Worm (Caenorhabditis elegans) whole organism, L2 larva: ENCODE data around the gene clec-233.

Source experiments
- C34F6.9 ChIP-seq: fragments of 150-350 bp; optimal IDR thresholded peaks from 2 replicates; lab custom pipeline; 2014; ENCODE audit warnings: missing biosample characterization, missing genetic modification characterization
- F13H6.1 ChIP-seq: sonication (generic microtip); optimal IDR thresholded peaks from 2 replicates; lab custom pipeline; 2016; ENCODE audit warnings: missing genetic modification characterization, missing compliant biosample characterization
- R02D3.7 ChIP-seq: fragments of 150-350 bp; optimal IDR thresholded peaks from 2 replicates; lab custom pipeline; 2014; ENCODE audit warnings: missing biosample characterization, missing genetic modification characterization
- Y55F3AM.14 ChIP-seq: fragments of 200-800 bp; sonication (Bioruptor generic); optimal IDR thresholded peaks from 2 replicates; lab custom pipeline; 2018; ENCODE audit warnings: mild to moderate bottlenecking, missing genetic modification characterization, missing compliant biosample characterization
- ZK546.5 ChIP-seq: sonication (generic microtip); optimal IDR thresholded peaks from 2 replicates; lab custom pipeline; 2017; ENCODE audit warnings: missing biosample characterization, missing genetic modification characterization
- alr-1 ChIP-seq: fragments of 150-350 bp; optimal IDR thresholded peaks from 2 replicates; lab custom pipeline; 2014; ENCODE audit warnings: missing biosample characterization, missing genetic modification characterization
- ama-1 ChIP-seq: fragments of 150-350 bp; optimal IDR thresholded peaks from 2 replicates; lab custom pipeline; 2018; ENCODE audit warnings: inconsistent platforms
- blmp-1 ChIP-seq: sonication (generic microtip); optimal IDR thresholded peaks from 2 replicates; lab custom pipeline; 2017; ENCODE audit warnings: missing genetic modification characterization, mild to moderate bottlenecking, missing compliant biosample characterization, antibody characterized with exemption, moderate library complexity; ENCODE audit not compliant: insufficient read depth
- ceh-16 ChIP-seq: fragments of 150-350 bp; optimal IDR thresholded peaks from 2 replicates; lab custom pipeline; 2014; ENCODE audit warnings: missing biosample characterization, missing genetic modification characterization
- dmd-4 ChIP-seq: sonication (generic microtip); optimal IDR thresholded peaks from 2 replicates; lab custom pipeline; 2017; ENCODE audit warnings: missing biosample characterization, missing genetic modification characterization
- egl-27 ChIP-seq: sonication (generic microtip); optimal IDR thresholded peaks from 3 replicates; lab custom pipeline; 2017; ENCODE audit warnings: missing biosample characterization, missing genetic modification reagents, missing genetic modification characterization
- fos-1 ChIP-seq: fragments of 150-350 bp; optimal IDR thresholded peaks from 2 replicates; lab custom pipeline; 2014; ENCODE audit warnings: missing biosample characterization, missing genetic modification characterization
- gmeb-1 ChIP-seq: fragments of 150-350 bp; optimal IDR thresholded peaks from 2 replicates; lab custom pipeline; 2014; ENCODE audit warnings: missing biosample characterization, missing genetic modification characterization
- lin-11 ChIP-seq: fragments of 150-350 bp; sonication (generic microtip); optimal IDR thresholded peaks from 2 replicates; lab custom pipeline; 2014; ENCODE audit warnings: missing biosample characterization, missing genetic modification characterization, inconsistent platforms, mixed read lengths
- lin-13 ChIP-seq: fragments of 150-350 bp; optimal IDR thresholded peaks from 2 replicates; lab custom pipeline; 2014; ENCODE audit warnings: missing biosample characterization, missing genetic modification reagents, missing genetic modification characterization
- lin-39 ChIP-seq: fragments of 150-350 bp; optimal IDR thresholded peaks from 2 replicates; lab custom pipeline; 2014; ENCODE audit warnings: missing biosample characterization, missing genetic modification reagents, missing genetic modification characterization
- mab-5 ChIP-seq: fragments of 150-350 bp; optimal IDR thresholded peaks from 2 replicates; lab custom pipeline; 2014; ENCODE audit warnings: missing biosample characterization, missing genetic modification characterization
- mdl-1 ChIP-seq, 2 experiments: fragments of 150-350 bp in 1 of 2; sonication (generic microtip) in 1 of 2; optimal IDR thresholded peaks; 2 replicates each; lab custom pipeline; 2017; ENCODE audit warnings: missing biosample characterization in 2 of 2, missing genetic modification characterization in 2 of 2
- nhr-10 ChIP-seq: sonication (generic microtip); optimal IDR thresholded peaks from 2 replicates; lab custom pipeline; 2017; ENCODE audit warnings: missing biosample characterization, missing genetic modification characterization
- nhr-11 ChIP-seq: fragments of 150-350 bp; optimal IDR thresholded peaks from 2 replicates; lab custom pipeline; 2014; ENCODE audit warnings: missing biosample characterization, missing genetic modification characterization
- nhr-12 ChIP-seq: fragments of 150-350 bp; optimal IDR thresholded peaks from 2 replicates; lab custom pipeline; 2014; ENCODE audit warnings: missing biosample characterization, missing genetic modification characterization
- nhr-129 ChIP-seq: fragments of 150-350 bp; optimal IDR thresholded peaks from 2 replicates; lab custom pipeline; 2014; ENCODE audit warnings: missing biosample characterization, missing genetic modification characterization
- nhr-21 ChIP-seq: fragments of 150-350 bp; optimal IDR thresholded peaks from 2 replicates; lab custom pipeline; 2014; ENCODE audit warnings: missing biosample characterization, missing genetic modification characterization
- nhr-23 ChIP-seq: fragments of 150-350 bp; optimal IDR thresholded peaks from 2 replicates; lab custom pipeline; 2014; ENCODE audit warnings: missing biosample characterization, missing genetic modification reagents, missing genetic modification characterization
- nhr-237 ChIP-seq: fragments of 150-350 bp; optimal IDR thresholded peaks from 2 replicates; lab custom pipeline; 2014; ENCODE audit warnings: missing biosample characterization, missing genetic modification characterization
- nhr-25 ChIP-seq: fragments of 150-350 bp; sonication (generic microtip); optimal IDR thresholded peaks from 3 replicates; lab custom pipeline; 2014; ENCODE audit warnings: missing biosample characterization, missing genetic modification characterization
- peb-1 ChIP-seq: fragments of 150-350 bp; optimal IDR thresholded peaks from 2 replicates; lab custom pipeline; 2014; ENCODE audit warnings: missing biosample characterization, missing genetic modification characterization
- sem-4 ChIP-seq: fragments of 150-350 bp; optimal IDR thresholded peaks from 2 replicates; lab custom pipeline; 2014; ENCODE audit warnings: missing biosample characterization, missing genetic modification reagents, missing genetic modification characterization
- skn-1 ChIP-seq: sonication (generic microtip); optimal IDR thresholded peaks from 2 replicates; lab custom pipeline; 2017; ENCODE audit warnings: missing biosample characterization, missing genetic modification characterization
- sma-9 ChIP-seq, 2 experiments: fragments of 150-350 bp in 1 of 2; sonication (generic microtip) in 1 of 2; optimal IDR thresholded peaks; 2 replicates each; lab custom pipeline; 2014 to 2016; ENCODE audit warnings: missing genetic modification characterization in 2 of 2, mild to moderate bottlenecking in 1 of 2, missing biosample characterization in 1 of 2, missing compliant biosample characterization in 1 of 2, missing genetic modification reagents in 1 of 2, moderate library complexity in 1 of 2
- snpc-4 ChIP-seq: fragments of 150-350 bp; optimal IDR thresholded peaks from 2 replicates; lab custom pipeline; 2014; ENCODE audit warnings: missing biosample characterization, missing genetic modification characterization
- unc-39 ChIP-seq: fragments of 150-350 bp; optimal IDR thresholded peaks from 2 replicates; lab custom pipeline; 2014; ENCODE audit warnings: missing biosample characterization, missing genetic modification characterization
- unc-55 ChIP-seq: fragments of 150-350 bp; sonication (generic microtip); optimal IDR thresholded peaks from 3 replicates; lab custom pipeline; 2014; ENCODE audit warnings: missing biosample characterization, missing genetic modification reagents, missing genetic modification characterization
- unc-62 ChIP-seq: fragments of 150-350 bp; optimal IDR thresholded peaks from 2 replicates; lab custom pipeline; 2014; ENCODE audit warnings: missing biosample characterization, missing genetic modification reagents, missing genetic modification characterization
- zag-1 ChIP-seq: fragments of 150-350 bp; optimal IDR thresholded peaks from 2 replicates; lab custom pipeline; 2014; ENCODE audit warnings: missing biosample characterization, missing genetic modification characterization
- ztf-1 ChIP-seq: fragments of 200-800 bp; sonication (Bioruptor generic); conservative IDR thresholded peaks from 2 replicates; pipeline ENCODE4 v1.3.6; 2022; ENCODE audit warnings: missing genetic modification characterization, missing compliant biosample characterization
- ztf-11 ChIP-seq: sonication (generic microtip); optimal IDR thresholded peaks from 2 replicates; lab custom pipeline; 2017; ENCODE audit warnings: missing biosample characterization, missing genetic modification characterization
- ztf-4 ChIP-seq: fragments of 150-350 bp; optimal IDR thresholded peaks from 2 replicates; lab custom pipeline; 2014; ENCODE audit warnings: missing biosample characterization, missing genetic modification characterization

clec-233 gene

DNA sequence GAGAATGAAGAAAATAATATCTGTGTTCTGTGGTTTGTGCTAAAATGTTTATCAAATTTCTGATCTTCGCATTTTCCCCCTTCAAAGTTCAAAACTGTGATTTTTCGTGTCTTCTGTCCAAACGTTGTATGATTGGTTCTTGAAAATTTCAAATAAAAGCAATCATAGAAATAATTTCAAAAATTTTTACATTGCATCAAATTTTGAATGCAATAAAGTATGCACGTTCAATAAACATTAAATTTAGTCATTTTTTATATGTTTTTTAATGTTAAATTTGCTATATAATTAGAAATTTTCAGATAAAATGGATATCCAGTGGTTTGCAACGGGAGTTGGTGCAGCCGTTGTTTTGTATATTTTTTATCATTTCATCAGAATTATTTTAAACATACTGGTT, 9.7 kb upstream of the clec-233 start, which contains the start of gene stdh-2:
Gene stdh-2 (plus strand): TSS at position 301 of the 400 bp plus-strand sequence.
- TF ChIP-seq zag-1 (no peak), lin-13 (no peak), ztf-1 (GFP tag; lab: Robert Waterston, UW) (no peak), nhr-12 (tag; lab: Kevin White, UChicago) (no peak)
- TF ChIP-seq, all 48 proteins: peak for 0

DNA sequence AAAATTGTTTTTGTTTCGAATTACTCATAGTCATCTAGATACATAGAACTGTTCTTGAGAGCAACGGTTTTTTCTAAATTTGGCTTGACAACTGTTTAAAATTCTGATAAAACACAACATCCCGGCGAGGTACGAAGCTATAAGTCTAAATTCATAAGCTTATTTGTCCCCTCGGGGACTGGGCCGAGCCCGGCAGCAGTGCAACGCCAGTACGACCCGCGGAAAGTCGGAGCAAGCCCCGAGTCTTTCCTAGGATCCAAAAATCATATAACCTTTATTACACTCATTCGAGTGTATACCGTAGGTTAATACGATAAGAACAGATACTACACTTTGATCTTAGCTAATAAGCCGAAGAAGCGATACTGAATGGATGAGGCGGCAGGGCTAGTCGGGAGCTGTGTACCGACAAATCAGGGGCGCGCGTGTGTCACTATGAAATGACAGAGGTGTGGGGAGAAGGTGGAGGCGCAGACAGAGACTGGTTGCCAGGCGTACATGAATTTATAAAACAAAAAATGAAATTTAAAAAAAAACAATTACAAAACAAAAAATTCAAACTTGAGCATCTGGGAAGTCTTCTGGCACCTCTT, 8.1 kb upstream of the clec-233 start:
- TF ChIP-seq snpc-4 (tag; lab: Kevin White, UChicago) (peak; percentile 21), sma-9 (GFP tag; optimal IDR thresholded peaks at IDR 0.05; lab: Kevin White, UChicago) (peak; percentile 1), sma-9 (tag; optimal IDR thresholded peaks at IDR 0.05; lab: Kevin White, UChicago) (no peak), gmeb-1 (tag; lab: Kevin White, UChicago) (no peak)

DNA sequence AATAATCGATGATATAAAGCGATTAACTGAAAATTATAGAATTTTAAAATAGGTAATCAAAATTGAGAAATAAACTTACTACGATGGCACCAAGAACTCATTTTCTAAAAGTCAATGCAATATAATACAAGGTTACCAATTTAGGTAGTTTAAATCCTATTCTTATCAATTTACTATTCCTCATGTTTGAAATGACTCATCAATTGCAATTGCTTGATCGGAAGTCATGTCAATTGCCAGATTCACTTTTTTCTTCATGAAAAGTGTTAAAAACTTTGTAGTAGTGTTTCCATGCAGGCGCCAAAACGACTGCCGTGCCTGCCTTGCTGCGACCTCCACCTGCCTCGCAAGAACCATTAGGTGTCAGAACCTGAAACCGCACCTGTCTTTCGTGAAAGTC, 7.1 kb upstream of the clec-233 start, which contains the start of gene F11A5.13:
Gene F11A5.13 (minus strand): TSS at position 101 of the 400 bp plus-strand sequence.
- TF ChIP-seq dmd-4 (no peak), sma-9 (GFP tag; optimal IDR thresholded peaks at IDR 0.05; lab: Kevin White, UChicago) (no peak), sma-9 (tag; optimal IDR thresholded peaks at IDR 0.05; lab: Kevin White, UChicago) (no peak), snpc-4 (tag; lab: Kevin White, UChicago) (no peak), ceh-16 (tag; lab: Kevin White, UChicago) (no peak), mdl-1 (tag; optimal IDR thresholded peaks at IDR 0.05; lab: Kevin White, UChicago) (no peak)

DNA sequence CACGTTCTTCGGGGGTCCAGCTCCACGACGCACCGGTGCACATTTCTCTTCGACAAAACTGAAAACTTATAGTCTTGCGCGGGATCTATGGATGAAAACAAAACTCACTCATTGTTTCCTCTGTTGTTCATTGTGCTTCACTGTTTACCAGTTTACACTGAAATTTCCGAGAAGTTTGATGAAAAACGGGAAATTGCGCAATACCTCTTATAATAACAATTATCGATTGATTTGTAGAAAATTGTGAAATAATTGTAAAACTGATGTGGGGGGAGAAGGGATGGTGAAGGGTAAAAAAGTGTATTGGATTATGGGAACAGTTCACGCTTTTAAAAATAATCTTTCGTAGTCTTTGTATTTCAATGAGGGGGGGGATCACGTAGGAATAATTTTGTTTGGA, 4.3 kb upstream of the clec-233 start:
- TF ChIP-seq blmp-1: no peak
- TF ChIP-seq sem-4 (tag; lab: Kevin White, UChicago): no peak
- no peak for TF ChIP-seq Y55F3AM.14
- no peak for TF ChIP-seq nhr-25 (tag; lab: Kevin White, UChicago)
- TF ChIP-seq unc-39 (tag; lab: Kevin White, UChicago): no peak
- TF ChIP-seq nhr-11 (tag; lab: Kevin White, UChicago): no peak
- TF ChIP-seq egl-27 (tag; lab: Kevin White, UChicago): no peak
- no peak for TF ChIP-seq nhr-12 (tag; lab: Kevin White, UChicago)
- no peak for TF ChIP-seq ceh-16 (tag; lab: Kevin White, UChicago)
- no peak for TF ChIP-seq fos-1 (tag; lab: Kevin White, UChicago)
- TF ChIP-seq sma-9 (GFP tag; optimal IDR thresholded peaks at IDR 0.05; lab: Kevin White, UChicago): no peak
- no peak for TF ChIP-seq sma-9 (tag; optimal IDR thresholded peaks at IDR 0.05; lab: Kevin White, UChicago)
- TF ChIP-seq lin-39 (tag; lab: Kevin White, UChicago): no peak
- no peak for TF ChIP-seq nhr-21 (tag; lab: Kevin White, UChicago)
- TF ChIP-seq unc-62 (GFP tag; lab: Kevin White, UChicago): no peak
- TF ChIP-seq R02D3.7 (tag; lab: Kevin White, UChicago): no peak
- TF ChIP-seq mab-5 (tag; lab: Kevin White, UChicago): no peak
- TF ChIP-seq F13H6.1: no peak
- no peak for TF ChIP-seq unc-55
- TF ChIP-seq zag-1: no peak

DNA sequence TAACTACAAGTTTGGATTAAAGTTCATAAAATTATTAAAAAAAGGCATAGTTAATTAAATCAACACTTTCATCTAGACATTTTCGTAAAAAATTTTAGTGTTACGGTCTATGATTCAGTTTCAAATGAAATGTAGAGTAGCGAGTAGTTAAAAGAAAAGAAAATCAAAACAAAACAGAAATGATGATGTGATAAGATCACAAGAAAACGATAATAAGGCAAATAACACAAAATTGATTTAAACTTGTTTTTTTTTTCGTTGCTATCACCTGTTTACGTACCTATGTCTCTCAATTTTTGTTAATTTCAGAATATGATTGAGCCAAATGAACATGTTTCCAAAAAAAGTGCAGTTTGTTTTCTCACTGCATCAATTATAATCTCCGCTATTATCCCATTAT, 3.8 kb upstream of the clec-233 start, which contains the start of the genes F21H7.2 and F21H7.12:
Gene F21H7.2 (minus strand): TSS at position 101 of the 400 bp plus-strand sequence.
Gene F21H7.12 (plus strand): TSS at position 270 of the 400 bp plus-strand sequence.
- no peak for TF ChIP-seq nhr-21 (tag; lab: Kevin White, UChicago)
- no peak for TF ChIP-seq peb-1
- TF ChIP-seq snpc-4 (tag; lab: Kevin White, UChicago): no peak
- no peak for TF ChIP-seq nhr-11 (tag; lab: Kevin White, UChicago)
- TF ChIP-seq nhr-10 (tag; lab: Kevin White, UChicago): no peak
- TF ChIP-seq skn-1: no peak
- no peak for TF ChIP-seq nhr-237 (tag; lab: Kevin White, UChicago)
- TF ChIP-seq ztf-1 (GFP tag; lab: Robert Waterston, UW): no peak
- no peak for TF ChIP-seq lin-11 (tag; lab: Kevin White, UChicago)

DNA sequence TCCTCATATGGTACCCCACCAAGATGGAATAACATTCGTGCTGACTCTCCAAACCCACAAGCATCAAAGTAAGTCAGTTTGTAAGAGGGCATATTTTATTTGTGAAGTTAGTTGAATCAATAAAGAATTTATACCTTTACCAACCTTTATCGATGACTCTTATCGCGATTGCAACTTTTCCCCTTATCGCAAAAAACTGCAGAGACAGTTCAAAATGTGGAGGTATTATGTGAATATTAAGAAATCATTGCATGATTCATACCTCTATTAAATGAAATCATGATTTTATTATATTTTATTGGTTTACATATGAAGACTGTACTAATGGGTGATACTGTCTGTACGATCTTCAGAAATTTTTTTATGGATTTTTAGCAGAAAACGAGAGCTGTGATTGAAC, 1.5 kb upstream of the clec-233 start, which contains the start of gene gst-22:
Gene gst-22 (minus strand): TSS at position 103 of the 400 bp plus-strand sequence.
- TF ChIP-seq ztf-4 (tag; lab: Kevin White, UChicago) (no peak), lin-39 (tag; lab: Kevin White, UChicago) (no peak), R02D3.7 (tag; lab: Kevin White, UChicago) (no peak), ceh-16 (tag; lab: Kevin White, UChicago) (no peak), nhr-12 (tag; lab: Kevin White, UChicago) (no peak), snpc-4 (tag; lab: Kevin White, UChicago) (no peak), ama-1 (lab: Kevin White, UChicago) (no peak), blmp-1 (no peak), zag-1 (no peak), ZK546.5 (tag; lab: Kevin White, UChicago) (no peak), skn-1 (peak; percentile 10), unc-55 (no peak), mdl-1 (tag; optimal IDR thresholded peaks at IDR 0.05; lab: Kevin White, UChicago) (no peak), ztf-11 (tag; lab: Kevin White, UChicago) (no peak), nhr-23 (no peak), fos-1 (tag; lab: Kevin White, UChicago) (peak; percentile 99), sem-4 (tag; lab: Kevin White, UChicago) (no peak), sma-9 (GFP tag; optimal IDR thresholded peaks at IDR 0.05; lab: Kevin White, UChicago) (peak; percentile 56), sma-9 (tag; optimal IDR thresholded peaks at IDR 0.05; lab: Kevin White, UChicago) (no peak), nhr-21 (tag; lab: Kevin White, UChicago) (no peak), gmeb-1 (tag; lab: Kevin White, UChicago) (peak; percentile 5), C34F6.9 (tag; lab: Kevin White, UChicago) (no peak), nhr-129 (tag; lab: Kevin White, UChicago) (no peak), Y55F3AM.14 (no peak), alr-1 (no peak), F13H6.1 (no peak), nhr-11 (tag; lab: Kevin White, UChicago) (no peak)
